Fruit fly (Drosophila melanogaster): ENCODE measurements around the gene CG43251.

CG43251 gene

dm6 chr3L:20784812-20785671 lies 26.4 kb downstream of the CG43251 start:
- TF ChIP-seq CG8319 (GFP tag; optimal IDR thresholded peaks at IDR 0.05) (no peak), Gug (GFP tag; IDR thresholded peaks at IDR 0.05) (no peak), Lpt (GFP tag; optimal IDR thresholded peaks at IDR 0.05) (peak; percentile 3), net (GFP tag; optimal IDR thresholded peaks at IDR 0.05) (peak; percentile 38), Eip75B (GFP tag; optimal IDR thresholded peaks at IDR 0.05) (peak; percentile 28), fd85E (GFP tag; optimal IDR thresholded peaks at IDR 0.05) (no peak), CG6792 (GFP tag; optimal IDR thresholded peaks at IDR 0.05) (no peak), vri (GFP tag; optimal IDR thresholded peaks at IDR 0.05) (peak; percentile 41), CG11762 (GFP tag; optimal IDR thresholded peaks at IDR 0.05; ENCODE audit: insufficient read depth) (peak; percentile 5), CG10669 (GFP tag; optimal IDR thresholded peaks at IDR 0.05) (no peak), CG3919 (GFP tag; optimal IDR thresholded peaks at IDR 0.05) (peak; percentile 2), acj6 (GFP tag; optimal IDR thresholded peaks at IDR 0.05) (no peak), OdsH (GFP tag; optimal IDR thresholded peaks at IDR 0.05) (peak; percentile 65), Eip93F (GFP tag; optimal IDR thresholded peaks at IDR 0.05) (peak; percentile 57), salr (GFP tag; optimal IDR thresholded peaks at IDR 0.05) (peak in 1 of 2 experiments; percentile 54), CG8119 (GFP tag; IDR thresholded peaks at IDR 0.05) (peak; percentile 30; the same call in 2 of the 3 replicates), CG3032 (tag; optimal IDR thresholded peaks at IDR 0.05) (peak; percentile 88), CG11294 (GFP tag; IDR thresholded peaks at IDR 0.05) (no peak), CG6808 (GFP tag; optimal IDR thresholded peaks at IDR 0.05) (peak; percentile 57), achi (GFP tag; optimal IDR thresholded peaks at IDR 0.05) (peak; percentile 37), CG10631 (GFP tag; optimal IDR thresholded peaks at IDR 0.05) (no peak), CG34406 (GFP tag; optimal IDR thresholded peaks at IDR 0.05) (peak; percentile 32), CG32006 (GFP tag; optimal IDR thresholded peaks at IDR 0.05) (peak; percentile 68), CG11902 (GFP tag; optimal IDR thresholded peaks at IDR 0.05) (no peak), Sox14 (GFP tag; optimal IDR thresholded peaks at IDR 0.05) (peak; percentile 43), dsx (GFP tag; optimal IDR thresholded peaks at IDR 0.05; ENCODE audit: poor library complexity, severe bottlenecking) (peak; percentile 11), lz (GFP tag; optimal IDR thresholded peaks at IDR 0.05) (peak; percentile 27), cyc (GFP tag; optimal IDR thresholded peaks at IDR 0.05) (peak; percentile 15), esn (GFP tag; optimal IDR thresholded peaks at IDR 0.05) (peak; percentile 64), Sox102F (GFP tag; optimal IDR thresholded peaks at IDR 0.05) (no peak), pdm3 (GFP tag; optimal IDR thresholded peaks at IDR 0.05) (peak; percentile 55), Blimp-1 (GFP tag; optimal IDR thresholded peaks at IDR 0.05) (peak; percentile 44), CG8632 (GFP tag; optimal IDR thresholded peaks at IDR 0.05) (peak; percentile 30), Smox (GFP tag; optimal IDR thresholded peaks at IDR 0.05) (peak; percentile 57), CG7368 (GFP tag; optimal IDR thresholded peaks at IDR 0.05) (no peak), Sox15 (GFP tag; optimal IDR thresholded peaks at IDR 0.05) (no peak), Ets96B (tag; optimal IDR thresholded peaks at IDR 0.05) (peak; percentile 19), spab (GFP tag; optimal IDR thresholded peaks at IDR 0.05) (peak; percentile 1), CG6854 (GFP tag; optimal IDR thresholded peaks at IDR 0.05) (no peak), ss (GFP tag; optimal IDR thresholded peaks at IDR 0.05) (peak; percentile 44 to 60), dac (GFP tag; optimal IDR thresholded peaks at IDR 0.05) (no peak), CG16779 (tag; optimal IDR thresholded peaks at IDR 0.05) (no peak), CG15336 (GFP tag; IDR thresholded peaks at IDR 0.05) (peak; percentile 56), Hr39 (GFP tag; optimal IDR thresholded peaks at IDR 0.05) (peak; percentile 41), topi (GFP tag; optimal IDR thresholded peaks at IDR 0.05) (peak; percentile 48), Eip78C (GFP tag) (peak; percentile 91), CG6163 (GFP tag; IDR thresholded peaks at IDR 0.05) (peak; percentile 12; the same call in 2 of the 3 replicates), CG6276 (GFP tag; optimal IDR thresholded peaks at IDR 0.05) (peak; percentile 36), Hr38 (GFP tag; optimal IDR thresholded peaks at IDR 0.05) (no peak), fkh (GFP tag; optimal IDR thresholded peaks at IDR 0.05) (peak; percentile 6)

All from whole organism, prepupa.